Worm (Caenorhabditis elegans) whole organism, midembryonic: ENCODE measurements around the gene F44E7.4.

Source experiments
- T22C8.4 ChIP-seq: fragments of 200-800 bp; sonication (Bioruptor generic); IDR thresholded peaks from 2 replicates; pipeline ENCODE4 v1.3.6; 2022; ENCODE audit warnings: missing genetic modification characterization, missing compliant biosample characterization
- cog-1 ChIP-seq: sonication (generic microtip); optimal IDR thresholded peaks from 2 replicates; lab custom pipeline; 2016; ENCODE audit warnings: missing genetic modification characterization, missing compliant biosample characterization
- flt-1 ChIP-seq: fragments of 200-800 bp; sonication (Bioruptor generic); IDR thresholded peaks from 2 replicates; pipeline ENCODE4 v1.3.6; 2022; ENCODE audit warnings: missing genetic modification characterization, missing compliant biosample characterization
- klf-2 ChIP-seq: fragments of 200-800 bp; sonication (Bioruptor generic); conservative IDR thresholded peaks from 2 replicates; pipeline ENCODE4 v1.3.6; 2022; ENCODE audit warnings: missing genetic modification reagents, missing genetic modification characterization, missing compliant biosample characterization
- med-1 ChIP-seq: sonication (generic microtip); optimal IDR thresholded peaks from 2 replicates; lab custom pipeline; 2017; ENCODE audit warnings: missing genetic modification characterization, mild to moderate bottlenecking, missing compliant biosample characterization, antibody characterized with exemption, missing genetic modification reagents; ENCODE audit not compliant: insufficient read depth
- ref-1 ChIP-seq: fragments of 200-800 bp; sonication (Bioruptor generic); conservative IDR thresholded peaks from 2 replicates; pipeline ENCODE4 v1.3.6; 2022; ENCODE audit warnings: missing genetic modification reagents, missing genetic modification characterization, missing compliant biosample characterization
- tab-1 ChIP-seq: fragments of 200-800 bp; sonication (Bioruptor generic); IDR thresholded peaks from 2 replicates; pipeline ENCODE4 v1.3.6; 2022; ENCODE audit warnings: missing genetic modification characterization, missing compliant biosample characterization
- ztf-23 ChIP-seq: fragments of 200-800 bp; sonication (Bioruptor generic); IDR thresholded peaks from 2 replicates; pipeline ENCODE4 v1.3.6; 2022; ENCODE audit warnings: missing genetic modification reagents, missing genetic modification characterization, missing compliant biosample characterization
- ztf-29 ChIP-seq: fragments of 200-800 bp; sonication (Bioruptor generic); IDR thresholded peaks from 2 replicates; pipeline ENCODE4 v1.3.6; 2022; ENCODE audit warnings: missing genetic modification reagents, missing genetic modification characterization, missing compliant biosample characterization

F44E7.4 gene

ce11 chrV:5799373-5799772 lies 22.6 kb upstream of the F44E7.4 start, which contains the start of gene cyn-17:
Gene cyn-17 (plus strand): TSS chrV:5799673.
- TF ChIP-seq ztf-23 (no peak), T22C8.4 (GFP tag; lab: Robert Waterston, UW) (no peak), flt-1 (GFP tag; lab: Robert Waterston, UW) (no peak), med-1 (GFP tag; lab: Kevin White, UChicago) (no peak), tab-1 (GFP tag; lab: Robert Waterston, UW) (no peak), ref-1 (GFP tag; lab: Robert Waterston, UW) (no peak), cog-1 (no peak), ztf-29 (GFP tag; lab: Robert Waterston, UW) (no peak), klf-2 (GFP tag; lab: Robert Waterston, UW) (no peak)

- no peak for TF ChIP-seq ztf-29 (GFP tag; lab: Robert Waterston, UW)
- TF ChIP-seq T22C8.4 (GFP tag; lab: Robert Waterston, UW), result no peak
- no peak for TF ChIP-seq med-1 (GFP tag; lab: Kevin White, UChicago)
- TF ChIP-seq tab-1 (GFP tag; lab: Robert Waterston, UW), result no peak
Measured at ce11 chrV:5798132-5798531, 21.4 kb upstream of the F44E7.4 start, which contains the start of gene nstp-3. Gene nstp-3 (minus strand): TSS chrV:5798232.

- TF ChIP-seq tab-1 (GFP tag; lab: Robert Waterston, UW) (no peak), klf-2 (GFP tag; lab: Robert Waterston, UW) (no peak), ztf-29 (GFP tag; lab: Robert Waterston, UW) (no peak), ztf-23 (no peak), med-1 (GFP tag; lab: Kevin White, UChicago) (no peak), flt-1 (GFP tag; lab: Robert Waterston, UW) (no peak), T22C8.4 (GFP tag; lab: Robert Waterston, UW) (no peak), cog-1 (no peak), ref-1 (GFP tag; lab: Robert Waterston, UW) (no peak)
Measured at ce11 chrV:5792031-5792430, 15.3 kb upstream of the F44E7.4 start, which contains the start of gene ZC250.2. Gene ZC250.2 (plus strand): TSS chrV:5792331.

- TF ChIP-seq med-1 (GFP tag; lab: Kevin White, UChicago), result no peak
- TF ChIP-seq ztf-23, result peak; percentile 79
- no peak for TF ChIP-seq tab-1 (GFP tag; lab: Robert Waterston, UW)
- TF ChIP-seq cog-1, result peak; percentile 33
- no peak for TF ChIP-seq ref-1 (GFP tag; lab: Robert Waterston, UW)
Measured at ce11 chrV:5790497-5791280, 13.9 kb upstream of the F44E7.4 start, which contains the start of the genes nhr-142 and F44E7.9. Gene nhr-142 (minus strand): TSS chrV:5790553. Gene F44E7.9 (plus strand): TSS chrV:5791230.

ce11 chrV:5788650-5789049 lies 11.9 kb upstream of the F44E7.4 start:
- no peak for TF ChIP-seq tab-1 (GFP tag; lab: Robert Waterston, UW)
- no peak for TF ChIP-seq ztf-23
- no peak for TF ChIP-seq klf-2 (GFP tag; lab: Robert Waterston, UW)
- TF ChIP-seq med-1 (GFP tag; lab: Kevin White, UChicago), result no peak
- no peak for TF ChIP-seq ref-1 (GFP tag; lab: Robert Waterston, UW)
- TF ChIP-seq ztf-29 (GFP tag; lab: Robert Waterston, UW), result no peak
- TF ChIP-seq cog-1, result no peak
- TF ChIP-seq flt-1 (GFP tag; lab: Robert Waterston, UW), result no peak
- no peak for TF ChIP-seq T22C8.4 (GFP tag; lab: Robert Waterston, UW)

ce11 chrV:5785372-5785771 lies 8.6 kb upstream of the F44E7.4 start, which contains the start of gene F44E7.7:
Gene F44E7.7 (minus strand): TSS chrV:5785472.
- TF ChIP-seq ztf-23 (no peak), flt-1 (GFP tag; lab: Robert Waterston, UW) (no peak), tab-1 (GFP tag; lab: Robert Waterston, UW) (no peak), klf-2 (GFP tag; lab: Robert Waterston, UW) (no peak), T22C8.4 (GFP tag; lab: Robert Waterston, UW) (no peak), ref-1 (GFP tag; lab: Robert Waterston, UW) (no peak), ztf-29 (GFP tag; lab: Robert Waterston, UW) (no peak), cog-1 (no peak), med-1 (GFP tag; lab: Kevin White, UChicago) (no peak)

ce11 chrV:5782687-5783086 lies 5.9 kb upstream of the F44E7.4 start, which contains the start of gene fbxa-183:
Gene fbxa-183 (minus strand): TSS chrV:5782787.
- TF ChIP-seq ztf-29 (GFP tag; lab: Robert Waterston, UW) (no peak), klf-2 (GFP tag; lab: Robert Waterston, UW) (no peak), flt-1 (GFP tag; lab: Robert Waterston, UW) (no peak), ztf-23 (no peak), tab-1 (GFP tag; lab: Robert Waterston, UW) (no peak), cog-1 (no peak), T22C8.4 (GFP tag; lab: Robert Waterston, UW) (no peak), med-1 (GFP tag; lab: Kevin White, UChicago) (no peak), ref-1 (GFP tag; lab: Robert Waterston, UW) (no peak)

ce11 chrV:5780713-5781360 lies 4.1 kb upstream of the F44E7.4 start, which contains the start of gene F44E7.5:
Gene F44E7.5 (minus strand): TSS chrV:5780922.
- TF ChIP-seq T22C8.4 (GFP tag; lab: Robert Waterston, UW) (no peak), flt-1 (GFP tag; lab: Robert Waterston, UW) (no peak), klf-2 (GFP tag; lab: Robert Waterston, UW) (no peak), ztf-23 (no peak), tab-1 (GFP tag; lab: Robert Waterston, UW) (no peak), ref-1 (GFP tag; lab: Robert Waterston, UW) (no peak), ztf-29 (GFP tag; lab: Robert Waterston, UW) (no peak), med-1 (GFP tag; lab: Kevin White, UChicago) (no peak), cog-1 (no peak)
